Fruit fly (Drosophila melanogaster) whole organism, prepupa: ENCODE data around the gene hoe2.
A peak's percentile ranks its signal among the peaks of the same experiment; 100 is the strongest.

Experiments used
- Blimp-1 ChIP-seq: fragments of 200-800 bp; sonication (Bioruptor generic); optimal IDR thresholded peaks from 3 replicates; lab custom pipeline; 2017; ENCODE audit warnings: missing biosample characterization, missing genetic modification characterization, mild to moderate bottlenecking, moderate library complexity, missing genetic modification reagents
- CG10631 ChIP-seq: fragments of 200-800 bp; sonication (Bioruptor generic); optimal IDR thresholded peaks from 2 replicates; lab custom pipeline; 2016; ENCODE audit warnings: missing biosample characterization, missing genetic modification characterization
- CG10669 ChIP-seq: fragments of 200-800 bp; sonication (Bioruptor generic); optimal IDR thresholded peaks from 3 replicates; lab custom pipeline; 2018; ENCODE audit warnings: missing biosample characterization, mild to moderate bottlenecking, missing genetic modification characterization, moderate library complexity
- CG11294 ChIP-seq: fragments of 200-800 bp; sonication (Bioruptor generic); IDR thresholded peaks from 2 replicates; pipeline ENCODE4 v1.3.6; 2022; ENCODE audit warnings: missing biosample characterization, missing genetic modification characterization
- CG11902 ChIP-seq: fragments of 200-800 bp; sonication (Bioruptor generic); optimal IDR thresholded peaks from 3 replicates; lab custom pipeline; 2016; ENCODE audit warnings: missing biosample characterization, missing genetic modification characterization
- CG16779 ChIP-seq: fragments of 200-800 bp; sonication (Bioruptor generic); optimal IDR thresholded peaks from 3 replicates; lab custom pipeline; 2017; ENCODE audit warnings: missing biosample characterization, mild to moderate bottlenecking, missing genetic modification characterization
- CG31627 ChIP-seq: fragments of 200-800 bp; sonication (Bioruptor generic); optimal IDR thresholded peaks from 3 replicates; lab custom pipeline; 2016; ENCODE audit warnings: missing biosample characterization, missing genetic modification characterization
- CG32006 ChIP-seq: fragments of 200-800 bp; sonication (Bioruptor generic); optimal IDR thresholded peaks from 3 replicates; lab custom pipeline; 2017; ENCODE audit warnings: missing biosample characterization, mild to moderate bottlenecking, missing genetic modification characterization
- CG34406 ChIP-seq: fragments of 200-800 bp; sonication (Bioruptor generic); optimal IDR thresholded peaks from 3 replicates; lab custom pipeline; 2016; ENCODE audit warnings: missing biosample characterization, missing genetic modification characterization
- CG3919 ChIP-seq: fragments of 200-800 bp; sonication (Bioruptor generic); optimal IDR thresholded peaks from 3 replicates; lab custom pipeline; 2016; ENCODE audit warnings: missing biosample characterization, missing genetic modification characterization
- CG4318 ChIP-seq: fragments of 200-800 bp; sonication (Bioruptor generic); optimal IDR thresholded peaks from 3 replicates; lab custom pipeline; 2017; ENCODE audit warnings: missing biosample characterization, mild to moderate bottlenecking, missing genetic modification characterization
- CG6163 ChIP-seq: fragments of 200-800 bp; sonication (Bioruptor generic); IDR thresholded peaks from 3 replicates; pipeline ENCODE4 v1.3.6; 2022; ENCODE audit warnings: missing biosample characterization, missing genetic modification characterization
- CG6276 ChIP-seq: fragments of 200-800 bp; sonication (Bioruptor generic); optimal IDR thresholded peaks from 2 replicates; lab custom pipeline; 2017; ENCODE audit warnings: missing biosample characterization, mild to moderate bottlenecking, missing genetic modification characterization
- CG6792 ChIP-seq: fragments of 200-800 bp; sonication (Bioruptor generic); optimal IDR thresholded peaks from 3 replicates; lab custom pipeline; 2016; ENCODE audit warnings: missing biosample characterization, missing genetic modification characterization
- CG6808 ChIP-seq: fragments of 200-800 bp; sonication (Bioruptor generic); optimal IDR thresholded peaks from 3 replicates; lab custom pipeline; 2017; ENCODE audit warnings: missing biosample characterization, missing genetic modification characterization, mild to moderate bottlenecking, moderate library complexity, missing genetic modification reagents
- CG6854 ChIP-seq: fragments of 200-800 bp; sonication (Bioruptor generic); optimal IDR thresholded peaks from 2 replicates; lab custom pipeline; 2017; ENCODE audit warnings: missing biosample characterization, mild to moderate bottlenecking, missing genetic modification characterization
- CG7368 ChIP-seq: fragments of 200-800 bp; sonication (Bioruptor generic); optimal IDR thresholded peaks from 3 replicates; lab custom pipeline; 2016; ENCODE audit warnings: missing biosample characterization, missing genetic modification characterization
- CG8119 ChIP-seq: fragments of 200-800 bp; sonication (Bioruptor generic); IDR thresholded peaks from 3 replicates; pipeline ENCODE4 v1.3.6; 2022; ENCODE audit warnings: missing biosample characterization, missing genetic modification characterization
- CG8632 ChIP-seq: fragments of 200-800 bp; sonication (Bioruptor generic); optimal IDR thresholded peaks from 3 replicates; lab custom pipeline; 2016; ENCODE audit warnings: missing biosample characterization, missing genetic modification characterization
- Eip75B ChIP-seq: fragments of 200-800 bp; sonication (Bioruptor generic); optimal IDR thresholded peaks from 3 replicates; lab custom pipeline; 2016; ENCODE audit warnings: missing biosample characterization, missing genetic modification characterization
- Eip78C ChIP-seq: fragments of 200-800 bp; sonication (Bioruptor generic); peaks from one replicate; lab custom pipeline; 2016; ENCODE audit warnings: missing biosample characterization, missing genetic modification characterization
- Eip93F ChIP-seq: fragments of 200-800 bp; sonication (Bioruptor generic); optimal IDR thresholded peaks from 2 replicates; lab custom pipeline; 2016; ENCODE audit warnings: missing biosample characterization, mild to moderate bottlenecking, missing genetic modification characterization
- Ets21C ChIP-seq: fragments of 200-800 bp; sonication (Bioruptor generic); optimal IDR thresholded peaks from 3 replicates; lab custom pipeline; 2016; ENCODE audit warnings: missing biosample characterization, missing genetic modification characterization
- Ets96B ChIP-seq: fragments of 200-800 bp; optimal IDR thresholded peaks from 2 replicates; lab custom pipeline; 2019; ENCODE audit warnings: missing biosample characterization, mild to moderate bottlenecking, missing genetic modification characterization, moderate library complexity
- Gug ChIP-seq: fragments of 200-800 bp; sonication (Bioruptor generic); IDR thresholded peaks from 2 replicates; pipeline ENCODE4 v1.3.6; 2022; ENCODE audit warnings: missing biosample characterization, missing genetic modification characterization
- Hr38 ChIP-seq: sonication (Bioruptor generic); optimal IDR thresholded peaks from 2 replicates; lab custom pipeline; 2016; ENCODE audit warnings: missing biosample characterization, missing genetic modification characterization
- Hr39 ChIP-seq: fragments of 200-800 bp; sonication (Bioruptor generic); optimal IDR thresholded peaks from 2 replicates; lab custom pipeline; 2016; ENCODE audit warnings: missing biosample characterization, missing genetic modification characterization
- Hr4 ChIP-seq: fragments of 200-800 bp; sonication (Bioruptor generic); optimal IDR thresholded peaks from 3 replicates; lab custom pipeline; 2016; ENCODE audit warnings: missing biosample characterization, missing genetic modification characterization
- Lpt ChIP-seq: fragments of 200-800 bp; sonication (Bioruptor generic); optimal IDR thresholded peaks from 3 replicates; lab custom pipeline; 2016; ENCODE audit warnings: missing biosample characterization, missing genetic modification characterization
- Met ChIP-seq: fragments of 200-800 bp; sonication (Bioruptor generic); optimal IDR thresholded peaks from 3 replicates; lab custom pipeline; 2016; ENCODE audit warnings: missing biosample characterization, missing genetic modification characterization
- OdsH ChIP-seq: fragments of 200-800 bp; sonication (Bioruptor generic); optimal IDR thresholded peaks from 3 replicates; lab custom pipeline; 2016; ENCODE audit warnings: missing biosample characterization, missing genetic modification characterization
- Smox ChIP-seq: fragments of 200-800 bp; sonication (Bioruptor generic); optimal IDR thresholded peaks from 3 replicates; lab custom pipeline; 2016; ENCODE audit warnings: missing biosample characterization, missing genetic modification characterization
- Sox102F ChIP-seq: fragments of 200-800 bp; sonication (Bioruptor generic); optimal IDR thresholded peaks from 2 replicates; lab custom pipeline; 2016; ENCODE audit warnings: missing biosample characterization, mild to moderate bottlenecking, missing genetic modification characterization
- Sox15 ChIP-seq: fragments of 200-800 bp; sonication (Bioruptor generic); optimal IDR thresholded peaks from 3 replicates; lab custom pipeline; 2016; ENCODE audit warnings: missing biosample characterization, missing genetic modification characterization
- achi ChIP-seq: fragments of 200-800 bp; sonication (Bioruptor generic); optimal IDR thresholded peaks from 3 replicates; lab custom pipeline; 2016; ENCODE audit warnings: missing biosample characterization, missing genetic modification characterization
- cyc ChIP-seq: fragments of 200-800 bp; sonication (Bioruptor generic); optimal IDR thresholded peaks from 3 replicates; lab custom pipeline; 2016; ENCODE audit warnings: missing biosample characterization, missing genetic modification characterization
- dac ChIP-seq: fragments of 200-800 bp; sonication (Bioruptor generic); optimal IDR thresholded peaks from 2 replicates; lab custom pipeline; 2017; ENCODE audit warnings: missing biosample characterization, mild to moderate bottlenecking, missing genetic modification characterization
- dsx ChIP-seq: fragments of 200-800 bp; optimal IDR thresholded peaks from 3 replicates; lab custom pipeline; 2019; ENCODE audit warnings: missing biosample characterization, mild to moderate bottlenecking, missing genetic modification characterization, moderate library complexity; ENCODE audit not compliant: poor library complexity, severe bottlenecking
- eg ChIP-seq: fragments of 200-800 bp; sonication (Bioruptor generic); IDR thresholded peaks from 3 replicates; pipeline ENCODE4 v1.3.6; 2022; ENCODE audit warnings: missing biosample characterization, missing genetic modification characterization
- fd59A ChIP-seq: fragments of 200-800 bp; sonication (Bioruptor generic); optimal IDR thresholded peaks from 2 replicates; lab custom pipeline; 2017; ENCODE audit warnings: missing biosample characterization, mild to moderate bottlenecking, missing genetic modification characterization, missing genetic modification reagents
- fd85E ChIP-seq: fragments of 200-800 bp; sonication (Bioruptor generic); optimal IDR thresholded peaks from 3 replicates; lab custom pipeline; 2016; ENCODE audit warnings: missing biosample characterization, missing genetic modification characterization
- lz ChIP-seq: fragments of 200-800 bp; sonication (Bioruptor generic); optimal IDR thresholded peaks from 3 replicates; lab custom pipeline; 2016; ENCODE audit warnings: missing biosample characterization, missing genetic modification characterization
- net ChIP-seq: fragments of 200-800 bp; sonication (Bioruptor generic); optimal IDR thresholded peaks from 3 replicates; lab custom pipeline; 2016; ENCODE audit warnings: missing biosample characterization, missing genetic modification characterization
- pdm3 ChIP-seq: fragments of 200-800 bp; sonication (Bioruptor generic); optimal IDR thresholded peaks from 3 replicates; lab custom pipeline; 2016; ENCODE audit warnings: missing biosample characterization, missing genetic modification characterization
- ss ChIP-seq, 2 experiments: fragments of 200-800 bp; sonication (Bioruptor generic); optimal IDR thresholded peaks; 2 replicates in 1 of 2; 3 replicates in 1 of 2; lab custom pipeline; 2017 to 2018; ENCODE audit warnings: mild to moderate bottlenecking in 2 of 2, missing biosample characterization in 2 of 2, missing genetic modification characterization in 2 of 2, moderate library complexity in 1 of 2
- svp ChIP-seq: fragments of 200-800 bp; sonication (Bioruptor generic); peaks from one replicate; lab custom pipeline; 2016; ENCODE audit warnings: missing biosample characterization, missing genetic modification characterization
- topi ChIP-seq: fragments of 200-800 bp; sonication (Bioruptor generic); optimal IDR thresholded peaks from 3 replicates; lab custom pipeline; 2016; ENCODE audit warnings: missing biosample characterization, missing genetic modification characterization
- vri ChIP-seq: fragments of 200-800 bp; sonication (Bioruptor generic); optimal IDR thresholded peaks from 3 replicates; lab custom pipeline; 2016; ENCODE audit warnings: missing biosample characterization, mild to moderate bottlenecking, missing genetic modification characterization

hoe2 gene

DNA sequence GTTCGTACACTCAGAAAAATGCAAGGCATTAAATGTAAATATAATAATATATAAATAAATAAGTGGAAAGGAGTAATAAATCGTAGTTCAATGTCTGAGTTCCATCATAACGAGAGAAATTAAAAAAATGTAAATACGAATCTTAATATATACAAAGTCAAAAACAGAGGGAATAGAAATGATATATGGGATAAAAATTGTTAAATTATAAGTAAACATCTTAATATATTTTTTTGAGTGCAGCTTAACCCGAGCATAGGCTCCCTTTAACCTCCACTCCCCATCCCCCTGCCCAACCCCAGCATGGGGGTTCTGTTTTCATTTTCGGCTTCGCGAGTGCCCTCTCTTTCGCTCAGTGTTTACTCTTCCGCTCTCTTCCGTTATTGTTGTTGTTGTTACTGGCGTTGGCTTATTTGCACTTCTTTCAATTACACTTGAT, 20.5 kb downstream of the hoe2 start (continued):
- TF ChIP-seq Ets21C (GFP tag; lab: Kevin White, UChicago) (no peak), CG34406 (GFP tag; lab: Kevin White, UChicago) (peak; percentile 73), lz (no peak), Smox (GFP tag; lab: Kevin White, UChicago) (no peak), CG6792 (GFP tag; lab: Kevin White, UChicago) (peak; percentile 52), OdsH (GFP tag; lab: Kevin White, UChicago) (peak; percentile 62), fd59A (GFP tag; lab: Kevin White, UChicago) (peak; percentile 19), pdm3 (GFP tag; lab: Kevin White, UChicago) (no peak), dsx (peak; percentile 53), Eip75B (GFP tag; lab: Kevin White, UChicago) (no peak), dac (GFP tag; lab: Kevin White, UChicago) (no peak), CG10669 (GFP tag; lab: Kevin White, UChicago) (peak; percentile 30), Hr39 (GFP tag; lab: Kevin White, UChicago) (no peak), CG6276 (GFP tag; lab: Kevin White, UChicago) (peak; percentile 5), svp (peak; percentile 65), eg (GFP tag; lab: Robert Waterston, UW) (no peak), Sox102F (GFP tag; lab: Kevin White, UChicago) (no peak), CG16779 (no peak), vri (GFP tag; lab: Kevin White, UChicago) (no peak), fd85E (no peak), CG31627 (GFP tag; lab: Kevin White, UChicago) (no peak), Lpt (GFP tag; lab: Kevin White, UChicago) (no peak), CG6163 (GFP tag; lab: Robert Waterston, UW) (peak; percentile 57; the same call in 1 of the 3 replicates), CG3919 (peak; percentile 50), CG11902 (peak; percentile 30), CG11294 (GFP tag; lab: Robert Waterston, UW) (no peak)

DNA sequence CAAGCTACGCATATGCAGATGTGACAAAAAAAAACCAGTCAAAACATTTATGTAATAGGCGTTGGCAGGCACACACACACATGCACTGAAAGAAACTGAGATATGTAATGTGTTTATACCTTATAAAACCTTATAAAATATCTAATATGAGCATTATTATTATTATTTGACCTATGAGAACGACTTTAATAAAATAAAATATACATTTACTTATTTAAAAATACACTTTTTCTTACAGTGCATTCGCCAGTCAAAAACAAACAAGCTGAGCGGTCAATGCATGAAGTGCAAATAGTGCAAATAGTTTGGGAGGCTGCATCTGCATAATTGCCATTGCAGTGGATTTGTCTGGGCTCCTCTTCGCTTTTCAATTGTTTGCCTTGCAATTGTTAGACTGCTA, 28.3 kb downstream of the hoe2 start:
- TF ChIP-seq svp, result peak; percentile 59
- TF ChIP-seq CG8119, result peak; percentile 87
- TF ChIP-seq dsx, result no peak
- TF ChIP-seq CG6854 (GFP tag; lab: Kevin White, UChicago), result no peak
- TF ChIP-seq Hr38 (GFP tag; lab: Kevin White, UChicago), result no peak
- no peak for TF ChIP-seq Eip93F
- no peak for TF ChIP-seq Hr39 (GFP tag; lab: Kevin White, UChicago)
- peak; percentile 89 for TF ChIP-seq Eip78C (GFP tag; lab: Kevin White, UChicago)
- TF ChIP-seq CG7368, result peak; percentile 38
- no peak for TF ChIP-seq Ets21C (GFP tag; lab: Kevin White, UChicago)
- peak; percentile 65; the same call in 1 of the 2 replicates for TF ChIP-seq Gug (GFP tag; lab: Robert Waterston, UW)
- peak; percentile 76 for TF ChIP-seq Hr4 (GFP tag; lab: Kevin White, UChicago)
- TF ChIP-seq Lpt (GFP tag; lab: Kevin White, UChicago), result peak; percentile 20
- peak; percentile 24 for TF ChIP-seq CG4318 (GFP tag; lab: Kevin White, UChicago)
- TF ChIP-seq eg (GFP tag; lab: Robert Waterston, UW), result peak; percentile 91
- no peak for TF ChIP-seq Ets96B (tag; lab: Kevin White, UChicago)
- peak; percentile 74 for TF ChIP-seq net (GFP tag; lab: Kevin White, UChicago)
- peak; percentile 66 for TF ChIP-seq CG11294 (GFP tag; lab: Robert Waterston, UW)
- no peak for TF ChIP-seq CG6808 (GFP tag; lab: Kevin White, UChicago)
- peak; percentile 20 for TF ChIP-seq CG8632 (GFP tag; lab: Kevin White, UChicago)
- no peak for TF ChIP-seq ss (GFP tag; optimal IDR thresholded peaks at IDR 0.05; lab: Kevin White, UChicago)
- TF ChIP-seq pdm3 (GFP tag; lab: Kevin White, UChicago), result peak; percentile 46
- peak; percentile 20 for TF ChIP-seq CG6792 (GFP tag; lab: Kevin White, UChicago)
- TF ChIP-seq CG6163 (GFP tag; lab: Robert Waterston, UW), result peak; percentile 75; the same call in 2 of the 3 replicates
- TF ChIP-seq Smox (GFP tag; lab: Kevin White, UChicago), result peak; percentile 11
- no peak for TF ChIP-seq Met
- peak; percentile 65 for TF ChIP-seq CG32006 (GFP tag; lab: Kevin White, UChicago)
- TF ChIP-seq CG6276 (GFP tag; lab: Kevin White, UChicago), result peak; percentile 86
- peak; percentile 17 for TF ChIP-seq dac (GFP tag; lab: Kevin White, UChicago)
- peak; percentile 20 for TF ChIP-seq Sox15 (GFP tag; lab: Kevin White, UChicago)
- TF ChIP-seq CG34406 (GFP tag; lab: Kevin White, UChicago), result peak; percentile 30
- TF ChIP-seq CG10669 (GFP tag; lab: Kevin White, UChicago), result peak; percentile 8
- no peak for TF ChIP-seq Blimp-1 (GFP tag; lab: Kevin White, UChicago)
- peak; percentile 51 for TF ChIP-seq achi (GFP tag; lab: Kevin White, UChicago)
- peak; percentile 43 for TF ChIP-seq CG10631 (GFP tag; lab: Kevin White, UChicago)
- peak; percentile 49 for TF ChIP-seq CG3919
- TF ChIP-seq CG31627 (GFP tag; lab: Kevin White, UChicago), result no peak
- TF ChIP-seq topi, result no peak
- peak; percentile 10 for TF ChIP-seq cyc (GFP tag; lab: Kevin White, UChicago)
- peak; percentile 60 for TF ChIP-seq OdsH (GFP tag; lab: Kevin White, UChicago)
